Worm (Caenorhabditis elegans): ENCODE data around the gene klp-19.

DNA sequence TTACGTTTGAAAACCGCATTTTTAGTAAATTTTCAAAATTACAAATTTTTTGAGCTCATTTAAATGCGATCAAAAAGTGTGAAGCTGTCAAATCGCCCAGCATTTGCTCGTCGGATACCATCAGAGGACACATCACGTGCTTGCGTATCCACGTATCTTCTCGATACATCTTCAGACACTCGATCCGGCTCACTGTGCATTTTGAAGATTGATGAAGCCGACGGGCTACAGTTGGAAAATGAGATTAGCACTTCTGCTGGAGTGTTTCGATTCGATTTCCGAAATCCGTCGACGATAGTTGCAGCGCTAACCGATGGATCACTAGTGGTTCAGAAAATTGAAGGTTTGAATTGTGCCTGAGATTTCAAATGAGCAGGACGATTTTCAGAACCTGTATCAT lies 8.0 kb upstream of the klp-19 start, which contains the start of gene dph-7:
- no peak for TF ChIP-seq sea-2 (GFP tag; IDR thresholded peaks at IDR 0.05)
- no peak for TF ChIP-seq nfya-2 (GFP tag; IDR thresholded peaks at IDR 0.05)
- TF ChIP-seq ztf-26 (tag; optimal IDR thresholded peaks at IDR 0.05), result no peak
- no peak for TF ChIP-seq B0035.1 (tag; optimal IDR thresholded peaks at IDR 0.05)

Measured in whole organism, young adult.